Fruit fly (Drosophila melanogaster): ENCODE data around the gene CG12522.

dm6 chr3L:11074043-11074853 is 33.8 kb upstream of the CG12522 start, which contains the start of the genes Pfdn2 and Noc1:
- TF ChIP-seq CG8478 (optimal IDR thresholded peaks at IDR 0.05): no peak
- no peak for TF ChIP-seq CTCF (optimal IDR thresholded peaks at IDR 0.05)

All from S2 (cell line).